Worm (Caenorhabditis elegans) whole organism, L1 larva: ENCODE measurements around the gene ipla-7.

Experiments used
- ama-1 ChIP-seq: fragments of 150-350 bp; optimal IDR thresholded peaks from 2 replicates; lab custom pipeline; 2014
- rnt-1 ChIP-seq: sonication (generic microtip); optimal IDR thresholded peaks from 2 replicates; lab custom pipeline; 2016; ENCODE audit warnings: mild to moderate bottlenecking, missing genetic modification characterization, moderate library complexity, missing compliant biosample characterization

ce11 chrIV:10021283-10021682 lies 41.4 kb downstream of the ipla-7 start, which contains the start of gene F44D12.19:
- TF ChIP-seq ama-1 (lab: Kevin White, UChicago) (no peak), rnt-1 (tag; lab: Kevin White, UChicago) (no peak)
